Worm (Caenorhabditis elegans): ENCODE measurements around the gene gtf-2F2.

Gene gtf-2F2

ce11 chrV:18978301-18978700 is 15.4 kb upstream of the gtf-2F2 start:
- TF ChIP-seq aly-1 (tag; optimal IDR thresholded peaks at IDR 0.05) (no peak), hnd-1 (tag; optimal IDR thresholded peaks at IDR 0.05) (no peak), F13C5.2 (tag; optimal IDR thresholded peaks at IDR 0.05) (no peak)

ce11 chrV:18980091-18980490 is 13.6 kb upstream of the gtf-2F2 start:
- 0 out of 2 replicates have a peak, but pooled peaks have one; percentile 16 for TF ChIP-seq tbx-37 (GFP tag; conservative IDR thresholded peaks at IDR 0.05)
- peak; percentile 60 for TF ChIP-seq pes-1 (GFP tag; IDR thresholded peaks at IDR 0.05)

- no peak for TF ChIP-seq flt-1 (GFP tag; IDR thresholded peaks at IDR 0.05)
- TF ChIP-seq tbx-37 (GFP tag; conservative IDR thresholded peaks at IDR 0.05) = peak; percentile 87
- no peak for TF ChIP-seq aly-1 (tag; optimal IDR thresholded peaks at IDR 0.05)
- TF ChIP-seq tbx-11 (GFP tag; IDR thresholded peaks at IDR 0.05) = no peak
- no peak for TF ChIP-seq F13C5.2 (tag; optimal IDR thresholded peaks at IDR 0.05)
- TF ChIP-seq ets-7 (tag; optimal IDR thresholded peaks at IDR 0.05) = peak; percentile 8
- no peak for TF ChIP-seq ceh-13 (GFP tag; optimal IDR thresholded peaks at IDR 0.05)
- TF ChIP-seq sea-1 (GFP tag; conservative IDR thresholded peaks at IDR 0.05) = 0 out of 2 replicates have a peak, but pooled peaks have one; percentile 26
- TF ChIP-seq hmbx-1 (tag; optimal IDR thresholded peaks at IDR 0.05) = no peak
- no peak for TF ChIP-seq hnd-1 (tag; optimal IDR thresholded peaks at IDR 0.05)
- TF ChIP-seq B0310.2 (tag; optimal IDR thresholded peaks at IDR 0.05) = no peak
- TF ChIP-seq ama-1 (optimal IDR thresholded peaks at IDR 0.05) = no peak
- no peak for TF ChIP-seq hmg-4 (GFP tag; optimal IDR thresholded peaks at IDR 0.05)
- no peak for TF ChIP-seq tra-4 (tag; optimal IDR thresholded peaks at IDR 0.05)
- TF ChIP-seq pes-1 (GFP tag; IDR thresholded peaks at IDR 0.05) = peak; percentile 70
- no peak for TF ChIP-seq ceh-36 (tag; optimal IDR thresholded peaks at IDR 0.05)
- TF ChIP-seq scrt-1 (GFP tag; IDR thresholded peaks at IDR 0.05) = no peak
Measured at ce11 chrV:18980980-18981529, 12.7 kb upstream of the gtf-2F2 start, which contains the start of the genes mrps-35 and sws-1. Gene mrps-35, plus strand, starts transcription at chrV:18981306. Gene sws-1, minus strand, starts transcription at chrV:18981479.

ce11 chrV:18981736-18982135 is 12.0 kb upstream of the gtf-2F2 start:
- TF ChIP-seq pes-1 (GFP tag; IDR thresholded peaks at IDR 0.05) (no peak), hmbx-1 (tag; optimal IDR thresholded peaks at IDR 0.05) (no peak), ama-1 (optimal IDR thresholded peaks at IDR 0.05) (no peak), sea-1 (GFP tag; conservative IDR thresholded peaks at IDR 0.05) (no peak), ceh-36 (tag; optimal IDR thresholded peaks at IDR 0.05) (no peak), tbx-37 (GFP tag; conservative IDR thresholded peaks at IDR 0.05) (no peak), hnd-1 (tag; optimal IDR thresholded peaks at IDR 0.05) (no peak), ets-7 (tag; optimal IDR thresholded peaks at IDR 0.05) (no peak), ceh-13 (GFP tag; optimal IDR thresholded peaks at IDR 0.05) (no peak), B0310.2 (tag; optimal IDR thresholded peaks at IDR 0.05) (no peak), flt-1 (GFP tag; IDR thresholded peaks at IDR 0.05) (no peak), aly-1 (tag; optimal IDR thresholded peaks at IDR 0.05) (no peak), scrt-1 (GFP tag; IDR thresholded peaks at IDR 0.05) (no peak), tbx-11 (GFP tag; IDR thresholded peaks at IDR 0.05) (no peak), F13C5.2 (tag; optimal IDR thresholded peaks at IDR 0.05) (no peak), tra-4 (tag; optimal IDR thresholded peaks at IDR 0.05) (no peak), hmg-4 (GFP tag; optimal IDR thresholded peaks at IDR 0.05) (no peak)

- TF ChIP-seq ceh-13 (GFP tag; optimal IDR thresholded peaks at IDR 0.05) (no peak), tbx-37 (GFP tag; conservative IDR thresholded peaks at IDR 0.05) (no peak), tbx-11 (GFP tag; IDR thresholded peaks at IDR 0.05) (no peak), F13C5.2 (tag; optimal IDR thresholded peaks at IDR 0.05) (no peak), pes-1 (GFP tag; IDR thresholded peaks at IDR 0.05) (no peak), ets-7 (tag; optimal IDR thresholded peaks at IDR 0.05) (no peak), hmbx-1 (tag; optimal IDR thresholded peaks at IDR 0.05) (no peak), hmg-4 (GFP tag; optimal IDR thresholded peaks at IDR 0.05) (no peak), flt-1 (GFP tag; IDR thresholded peaks at IDR 0.05) (no peak), tra-4 (tag; optimal IDR thresholded peaks at IDR 0.05) (no peak), hnd-1 (tag; optimal IDR thresholded peaks at IDR 0.05) (no peak)
Measured at ce11 chrV:18986103-18986502, 7.6 kb upstream of the gtf-2F2 start.

- TF ChIP-seq hmg-4 (GFP tag; optimal IDR thresholded peaks at IDR 0.05) = no peak
- TF ChIP-seq hmbx-1 (tag; optimal IDR thresholded peaks at IDR 0.05) = no peak
- TF ChIP-seq F13C5.2 (tag; optimal IDR thresholded peaks at IDR 0.05) = peak; percentile 34
- no peak for TF ChIP-seq tra-4 (tag; optimal IDR thresholded peaks at IDR 0.05)
- TF ChIP-seq pes-1 (GFP tag; IDR thresholded peaks at IDR 0.05) = peak; percentile 43; the same call in 1 of the 2 replicates
- no peak for TF ChIP-seq sea-1 (GFP tag; conservative IDR thresholded peaks at IDR 0.05)
- TF ChIP-seq aly-1 (tag; optimal IDR thresholded peaks at IDR 0.05) = no peak
- no peak for TF ChIP-seq scrt-1 (GFP tag; IDR thresholded peaks at IDR 0.05)
- no peak for TF ChIP-seq tbx-11 (GFP tag; IDR thresholded peaks at IDR 0.05)
Measured at ce11 chrV:18990238-18990901, 3.4 kb upstream of the gtf-2F2 start, which contains the start of the genes reps-1 and Y39B6A.37. Gene reps-1, minus strand, starts transcription at chrV:18990500. Gene Y39B6A.37, plus strand, starts transcription at chrV:18990851.

ce11 chrV:18990958-18991357 is 2.8 kb upstream of the gtf-2F2 start:
- TF ChIP-seq pes-1 (GFP tag; IDR thresholded peaks at IDR 0.05) (no peak), ets-7 (tag; optimal IDR thresholded peaks at IDR 0.05) (no peak), tbx-11 (GFP tag; IDR thresholded peaks at IDR 0.05) (no peak), ceh-13 (GFP tag; optimal IDR thresholded peaks at IDR 0.05) (no peak), tra-4 (tag; optimal IDR thresholded peaks at IDR 0.05) (no peak), hnd-1 (tag; optimal IDR thresholded peaks at IDR 0.05) (no peak), sea-1 (GFP tag; conservative IDR thresholded peaks at IDR 0.05) (no peak), ama-1 (optimal IDR thresholded peaks at IDR 0.05) (no peak), hmg-4 (GFP tag; optimal IDR thresholded peaks at IDR 0.05) (no peak), aly-1 (tag; optimal IDR thresholded peaks at IDR 0.05) (no peak), flt-1 (GFP tag; IDR thresholded peaks at IDR 0.05) (no peak), ceh-36 (tag; optimal IDR thresholded peaks at IDR 0.05) (no peak), F13C5.2 (tag; optimal IDR thresholded peaks at IDR 0.05) (no peak)
